Worm (Caenorhabditis elegans) whole organism, young adult: Measurements from ENCODE around the gene twk-26.

Experiments used
- B0019.2 ChIP-seq: fragments of 200-800 bp; sonication (Bioruptor generic); conservative IDR thresholded peaks from 2 replicates; pipeline ENCODE4 v1.3.6; 2022; ENCODE audit warnings: missing genetic modification reagents, missing genetic modification characterization, missing compliant biosample characterization
- B0261.1 ChIP-seq: sonication (generic microtip); optimal IDR thresholded peaks from 2 replicates; lab custom pipeline; 2016; ENCODE audit warnings: mild to moderate bottlenecking, missing genetic modification characterization, moderate library complexity, missing compliant biosample characterization
- D2030.7 ChIP-seq: fragments of 200-800 bp; sonication (Bioruptor generic); IDR thresholded peaks from 2 replicates; pipeline ENCODE4 v1.3.6; 2022; ENCODE audit warnings: missing genetic modification reagents, missing genetic modification characterization, missing compliant biosample characterization
- F37B4.10 ChIP-seq: fragments of 200-800 bp; sonication (Bioruptor generic); IDR thresholded peaks from 2 replicates; pipeline ENCODE4 v1.3.6; 2022; ENCODE audit warnings: missing genetic modification characterization, missing compliant biosample characterization
- F57C9.4 ChIP-seq: sonication (generic microtip); optimal IDR thresholded peaks from 2 replicates; lab custom pipeline; 2017; ENCODE audit warnings: mild to moderate bottlenecking, missing genetic modification characterization, missing compliant biosample characterization
- K11D2.4 ChIP-seq: fragments of 200-800 bp; sonication (Bioruptor generic); IDR thresholded peaks from 2 replicates; pipeline ENCODE4 v1.3.6; 2022; ENCODE audit warnings: missing genetic modification reagents, missing genetic modification characterization, missing compliant biosample characterization
- Y67H2A.10 ChIP-seq: fragments of 200-800 bp; sonication (Bioruptor generic); conservative IDR thresholded peaks from 2 replicates; pipeline ENCODE4 v1.3.6; 2022; ENCODE audit warnings: missing genetic modification reagents, missing genetic modification characterization, missing compliant biosample characterization
- ama-1 ChIP-seq, 3 experiments: fragments of 150-350 bp in 1 of 3; sonication (generic microtip) in 2 of 3; optimal IDR thresholded peaks; 2 replicates each; lab custom pipeline; 2014 to 2018; ENCODE audit warnings: missing biosample characterization in 2 of 3, missing genetic modification characterization in 2 of 3, missing genetic modification reagents in 2 of 3
- aptf-2 ChIP-seq: fragments of 200-800 bp; sonication (Bioruptor generic); conservative IDR thresholded peaks from 2 replicates; pipeline ENCODE4 v1.3.6; 2022; ENCODE audit warnings: missing genetic modification reagents, missing genetic modification characterization, missing compliant biosample characterization
- attf-3 ChIP-seq: fragments of 200-800 bp; sonication (Bioruptor generic); conservative IDR thresholded peaks from 2 replicates; pipeline ENCODE4 v1.3.6; 2022; ENCODE audit warnings: missing genetic modification reagents, missing genetic modification characterization, missing compliant biosample characterization
- bed-2 ChIP-seq: fragments of 200-800 bp; sonication (Bioruptor generic); IDR thresholded peaks from 2 replicates; pipeline ENCODE4 v1.3.6; 2022; ENCODE audit warnings: missing genetic modification reagents, missing genetic modification characterization, missing compliant biosample characterization
- ceh-100 ChIP-seq: fragments of 200-800 bp; sonication (Bioruptor generic); IDR thresholded peaks from 2 replicates; pipeline ENCODE4 v1.3.6; 2022; ENCODE audit warnings: missing genetic modification reagents, missing genetic modification characterization, missing compliant biosample characterization
- ceh-27 ChIP-seq: fragments of 200-800 bp; sonication (Bioruptor generic); optimal IDR thresholded peaks from 2 replicates; lab custom pipeline; 2018; ENCODE audit warnings: mild to moderate bottlenecking, missing genetic modification characterization, moderate library complexity, missing compliant biosample characterization
- ceh-58 ChIP-seq: fragments of 200-800 bp; sonication (Bioruptor generic); IDR thresholded peaks from 2 replicates; pipeline ENCODE4 v1.3.6; 2022; ENCODE audit warnings: missing genetic modification characterization, missing compliant biosample characterization
- ceh-91 ChIP-seq: fragments of 200-800 bp; sonication (Bioruptor generic); IDR thresholded peaks from 2 replicates; pipeline ENCODE4 v1.3.6; 2022; ENCODE audit warnings: missing genetic modification reagents, missing genetic modification characterization, missing compliant biosample characterization
- egl-18 ChIP-seq: fragments of 200-800 bp; sonication (Bioruptor generic); IDR thresholded peaks from 2 replicates; pipeline ENCODE4 v1.3.6; 2022; ENCODE audit warnings: missing genetic modification reagents, missing genetic modification characterization, missing compliant biosample characterization
- ekl-4 ChIP-seq: fragments of 200-800 bp; sonication (Bioruptor generic); IDR thresholded peaks from 2 replicates; pipeline ENCODE4 v1.3.6; 2022; ENCODE audit warnings: missing genetic modification reagents, missing genetic modification characterization, missing compliant biosample characterization
- ets-4 ChIP-seq: fragments of 200-800 bp; sonication (Bioruptor generic); optimal IDR thresholded peaks from 2 replicates; lab custom pipeline; 2018; ENCODE audit warnings: mild to moderate bottlenecking, missing genetic modification characterization, missing compliant biosample characterization
- fkh-3 ChIP-seq: sonication (generic microtip); optimal IDR thresholded peaks from 2 replicates; lab custom pipeline; 2016; ENCODE audit warnings: mild to moderate bottlenecking, missing genetic modification characterization, missing compliant biosample characterization
- him-1 ChIP-seq: sonication (generic microtip); optimal IDR thresholded peaks from 2 replicates; lab custom pipeline; 2016; ENCODE audit warnings: missing genotype, missing genetic modification reagents, missing genetic modification characterization, missing compliant biosample characterization
- hmg-1.2 ChIP-seq: fragments of 200-800 bp; sonication (Bioruptor generic); IDR thresholded peaks from 2 replicates; pipeline ENCODE4 v1.3.6; 2022; ENCODE audit warnings: missing genetic modification reagents, missing genetic modification characterization, missing compliant biosample characterization
- hrde-1 ChIP-seq: sonication (generic microtip); optimal IDR thresholded peaks from 2 replicates; lab custom pipeline; 2016; ENCODE audit warnings: missing genetic modification characterization, mild to moderate bottlenecking, missing compliant biosample characterization, moderate library complexity, missing genotype, missing genetic modification reagents, borderline replicate concordance
- hsf-1 ChIP-seq: fragments of 200-800 bp; sonication (Bioruptor generic); IDR thresholded peaks from 2 replicates; pipeline ENCODE4 v1.3.6; 2022; ENCODE audit warnings: missing genetic modification reagents, missing genetic modification characterization, missing compliant biosample characterization
- let-607 ChIP-seq, 2 experiments: fragments of 200-800 bp in 1 of 2; sonication (Bioruptor generic) in 1 of 2; sonication (generic microtip) in 1 of 2; optimal IDR thresholded peaks; 2 replicates each; lab custom pipeline; 2016 to 2018; ENCODE audit warnings: mild to moderate bottlenecking in 2 of 2, missing compliant biosample characterization in 2 of 2, missing genetic modification characterization in 2 of 2, moderate library complexity in 2 of 2, missing genotype in 1 of 2
- lin-26 ChIP-seq: fragments of 200-800 bp; sonication (Bioruptor generic); IDR thresholded peaks from 2 replicates; pipeline ENCODE4 v1.3.6; 2022; ENCODE audit warnings: missing genetic modification reagents, missing genetic modification characterization, missing compliant biosample characterization
- lsy-27 ChIP-seq: sonication (generic microtip); optimal IDR thresholded peaks from 2 replicates; lab custom pipeline; 2017; ENCODE audit warnings: missing genetic modification characterization, mild to moderate bottlenecking, missing compliant biosample characterization, antibody characterized with exemption, missing genotype, borderline replicate concordance; ENCODE audit not compliant: insufficient read depth
- madf-10 ChIP-seq: sonication (generic microtip); optimal IDR thresholded peaks from 2 replicates; lab custom pipeline; 2016; ENCODE audit warnings: mild to moderate bottlenecking, missing genetic modification characterization, missing compliant biosample characterization
- mel-28 ChIP-seq: sonication (generic microtip); optimal IDR thresholded peaks from 2 replicates; lab custom pipeline; 2016; ENCODE audit warnings: borderline replicate concordance, mild to moderate bottlenecking, missing genetic modification characterization, missing compliant biosample characterization
- nfya-1 ChIP-seq: sonication (generic microtip); optimal IDR thresholded peaks from 2 replicates; lab custom pipeline; 2017; ENCODE audit warnings: antibody characterized with exemption, missing compliant biosample characterization, missing genetic modification characterization, borderline replicate concordance; ENCODE audit not compliant: insufficient read depth
- nfyb-1 ChIP-seq: fragments of 200-800 bp; sonication (Bioruptor generic); IDR thresholded peaks from 2 replicates; pipeline ENCODE4 v1.3.6; 2022; ENCODE audit warnings: missing genetic modification reagents, missing genetic modification characterization, missing compliant biosample characterization
- nhr-179 ChIP-seq: sonication (generic microtip); optimal IDR thresholded peaks from 2 replicates; lab custom pipeline; 2016; ENCODE audit warnings: mild to moderate bottlenecking, missing genetic modification characterization, missing compliant biosample characterization
- nhr-27 ChIP-seq: fragments of 200-800 bp; sonication (Bioruptor generic); optimal IDR thresholded peaks from 2 replicates; lab custom pipeline; 2018; ENCODE audit warnings: mild to moderate bottlenecking, missing genetic modification characterization, moderate library complexity, missing compliant biosample characterization
- nhr-80 ChIP-seq: sonication (generic microtip); optimal IDR thresholded peaks from 2 replicates; lab custom pipeline; 2016; ENCODE audit warnings: missing genetic modification characterization, missing compliant biosample characterization
- pha-4 ChIP-seq: fragments of 150-350 bp; sonication (generic microtip); optimal IDR thresholded peaks from 2 replicates; lab custom pipeline; 2014; ENCODE audit warnings: missing biosample characterization, missing genetic modification reagents, missing genetic modification characterization
- rcor-1 ChIP-seq: fragments of 200-800 bp; sonication (Bioruptor generic); IDR thresholded peaks from 2 replicates; pipeline ENCODE4 v1.3.6; 2022; ENCODE audit warnings: missing genetic modification reagents, missing genetic modification characterization, missing compliant biosample characterization
- repo-1 ChIP-seq: sonication (generic microtip); optimal IDR thresholded peaks from 2 replicates; lab custom pipeline; 2017; ENCODE audit warnings: mild to moderate bottlenecking, missing genetic modification characterization, missing compliant biosample characterization
- sdz-38 ChIP-seq: sonication (generic microtip); optimal IDR thresholded peaks from 2 replicates; lab custom pipeline; 2016; ENCODE audit warnings: missing genotype, missing genetic modification characterization, missing compliant biosample characterization
- snpc-1.3 ChIP-seq: sonication (generic microtip); optimal IDR thresholded peaks from 2 replicates; lab custom pipeline; 2017; ENCODE audit warnings: missing genetic modification characterization, mild to moderate bottlenecking, missing compliant biosample characterization, antibody characterized with exemption, moderate library complexity, missing genotype, missing genetic modification reagents; ENCODE audit not compliant: insufficient read depth
- snpc-3.4 ChIP-seq: sonication (generic microtip); optimal IDR thresholded peaks from 2 replicates; lab custom pipeline; 2017; ENCODE audit warnings: missing genetic modification characterization, mild to moderate bottlenecking, missing compliant biosample characterization, antibody characterized with exemption, moderate library complexity, missing genotype, missing genetic modification reagents
- snpc-4 ChIP-seq, 5 experiments: fragments of 150-350 bp in 1 of 5; sonication (generic microtip) in 4 of 5; optimal IDR thresholded peaks; 2 replicates each; lab custom pipeline; 2014 to 2018; ENCODE audit warnings: missing genetic modification characterization in 5 of 5, missing biosample characterization in 3 of 5, antibody characterized with exemption in 2 of 5, mild to moderate bottlenecking in 2 of 5, missing compliant biosample characterization in 2 of 5, missing genotype in 2 of 5, moderate library complexity in 2 of 5, missing genetic modification reagents in 1 of 5
- sptf-2 ChIP-seq: fragments of 200-800 bp; sonication (Bioruptor generic); optimal IDR thresholded peaks from 2 replicates; lab custom pipeline; 2018; ENCODE audit warnings: mild to moderate bottlenecking, missing genetic modification characterization, missing compliant biosample characterization
- unc-130 ChIP-seq: sonication (generic microtip); optimal IDR thresholded peaks from 2 replicates; lab custom pipeline; 2016; ENCODE audit warnings: missing genetic modification reagents, missing genetic modification characterization, missing compliant biosample characterization
- unc-62 ChIP-seq: fragments of 150-350 bp; optimal IDR thresholded peaks from 2 replicates; lab custom pipeline; 2014; ENCODE audit warnings: missing biosample characterization, missing genetic modification reagents, missing genetic modification characterization
- zfh-2 ChIP-seq: fragments of 200-800 bp; sonication (Bioruptor generic); conservative IDR thresholded peaks from 2 replicates; pipeline ENCODE4 v1.3.6; 2022; ENCODE audit warnings: missing genetic modification reagents, missing genetic modification characterization, missing compliant biosample characterization
- zim-3 ChIP-seq: sonication (generic microtip); optimal IDR thresholded peaks from 2 replicates; lab custom pipeline; 2017; ENCODE audit warnings: mild to moderate bottlenecking, missing genetic modification characterization, moderate library complexity, missing compliant biosample characterization
- ztf-18 ChIP-seq: sonication (generic microtip); optimal IDR thresholded peaks from 2 replicates; lab custom pipeline; 2016; ENCODE audit warnings: missing genotype, mild to moderate bottlenecking, missing genetic modification characterization, missing compliant biosample characterization
- ztf-3 ChIP-seq: fragments of 200-800 bp; sonication (Bioruptor generic); optimal IDR thresholded peaks from 2 replicates; lab custom pipeline; 2018; ENCODE audit warnings: mild to moderate bottlenecking, missing genetic modification characterization, missing compliant biosample characterization

twk-26 gene

ce11 chrX:3099832-3100231, 45.2 kb upstream of the twk-26 start, which contains the start of gene sec-3 (continued):
- TF ChIP-seq nfyb-1 (peak; percentile 59; the same call in 1 of the 2 replicates), bed-2 (GFP tag; lab: Robert Waterston, UW) (no peak), ceh-91 (GFP tag; lab: Robert Waterston, UW) (no peak), rcor-1 (GFP tag; lab: Robert Waterston, UW) (no peak), zfh-2 (GFP tag; lab: Robert Waterston, UW) (0 out of 2 replicates have a peak, but pooled peaks have one; percentile 34), fkh-3 (tag; lab: Kevin White, UChicago) (no peak), egl-18 (GFP tag; lab: Robert Waterston, UW) (no peak), nfya-1 (no peak), ztf-18 (peak; percentile 98), mel-28 (no peak), ceh-58 (GFP tag; lab: Robert Waterston, UW) (no peak), sptf-2 (GFP tag; lab: Kevin White, UChicago) (no peak), ets-4 (GFP tag; lab: Kevin White, UChicago) (no peak), F57C9.4 (no peak), F37B4.10 (GFP tag; lab: Robert Waterston, UW) (no peak), sdz-38 (tag; lab: Kevin White, UChicago) (no peak), ceh-100 (GFP tag; lab: Robert Waterston, UW) (peak; percentile 68), hmg-1.2 (GFP tag; lab: Robert Waterston, UW) (peak; percentile 90), ekl-4 (GFP tag; lab: Robert Waterston, UW) (no peak), snpc-4 (GFP tag; optimal IDR thresholded peaks at IDR 0.05; lab: Kevin White, UChicago) (no peak), snpc-4 (tag; optimal IDR thresholded peaks at IDR 0.05; lab: Kevin White, UChicago) (peak in 3 of 4 experiments; percentile 47 to 72 (median 65)), him-1 (tag; lab: Kevin White, UChicago) (no peak), zim-3 (tag; lab: Kevin White, UChicago) (no peak), ceh-27 (GFP tag; lab: Kevin White, UChicago) (peak; percentile 21), ztf-3 (GFP tag; lab: Kevin White, UChicago) (no peak), nhr-80 (peak; percentile 93), snpc-1.3 (tag; lab: Kevin White, UChicago) (no peak), repo-1 (tag; lab: Kevin White, UChicago) (peak; percentile 85), nhr-27 (tag; lab: Kevin White, UChicago) (no peak), pha-4 (tag; lab: Kevin White, UChicago) (peak; percentile 69), aptf-2 (GFP tag; lab: Robert Waterston, UW) (no peak), lin-26 (GFP tag; lab: Robert Waterston, UW) (peak; percentile 23; the same call in 1 of the 2 replicates), let-607 (tag; optimal IDR thresholded peaks at IDR 0.05; lab: Kevin White, UChicago) (peak; percentile 10 to 42), snpc-3.4 (peak; percentile 9), ama-1 (optimal IDR thresholded peaks at IDR 0.05; lab: Kevin White, UChicago) (no peak), ama-1 (GFP tag; optimal IDR thresholded peaks at IDR 0.05; lab: Kevin White, UChicago) (no peak), hrde-1 (no peak), attf-3 (GFP tag; lab: Robert Waterston, UW) (no peak), Y67H2A.10 (GFP tag; lab: Robert Waterston, UW) (no peak), nhr-179 (no peak), B0261.1 (tag; lab: Kevin White, UChicago) (no peak), unc-62 (GFP tag; lab: Kevin White, UChicago) (no peak), hsf-1 (GFP tag; lab: Robert Waterston, UW) (no peak), D2030.7 (GFP tag; lab: Robert Waterston, UW) (no peak), K11D2.4 (GFP tag; lab: Robert Waterston, UW) (peak; percentile 77; the same call in 1 of the 2 replicates), lsy-27 (tag; lab: Kevin White, UChicago) (no peak), B0019.2 (GFP tag; lab: Robert Waterston, UW) (no peak), unc-130 (no peak), madf-10 (peak; percentile 52)
